Worm (Caenorhabditis elegans) whole organism, L1 larva: ENCODE measurements around the gene pnc-1.

ENCODE experiments used
- aly-2 ChIP-seq: fragments of 150-350 bp; optimal IDR thresholded peaks from 2 replicates; lab custom pipeline; 2014; ENCODE audit warnings: missing biosample characterization, missing genetic modification characterization
- ama-1 ChIP-seq: fragments of 150-350 bp; optimal IDR thresholded peaks from 2 replicates; lab custom pipeline; 2014
- ces-1 ChIP-seq: fragments of 150-350 bp; optimal IDR thresholded peaks from 2 replicates; lab custom pipeline; 2014; ENCODE audit warnings: missing biosample characterization, missing genetic modification reagents, missing genetic modification characterization
- irx-1 ChIP-seq: sonication (generic microtip); optimal IDR thresholded peaks from 2 replicates; lab custom pipeline; 2016; ENCODE audit warnings: missing genetic modification characterization, missing compliant biosample characterization
- mep-1 ChIP-seq: fragments of 150-350 bp; optimal IDR thresholded peaks from 2 replicates; lab custom pipeline; 2014; ENCODE audit warnings: missing biosample characterization, missing genetic modification characterization
- nhr-11 ChIP-seq: fragments of 150-350 bp; optimal IDR thresholded peaks from 2 replicates; lab custom pipeline; 2014; ENCODE audit warnings: missing biosample characterization, missing genetic modification characterization
- nhr-12 ChIP-seq: sonication (generic microtip); optimal IDR thresholded peaks from 2 replicates; lab custom pipeline; 2017; ENCODE audit warnings: missing biosample characterization, missing genetic modification characterization
- nhr-28 ChIP-seq: fragments of 150-350 bp; optimal IDR thresholded peaks from 2 replicates; lab custom pipeline; 2014; ENCODE audit warnings: missing biosample characterization, missing genetic modification characterization
- skn-1 ChIP-seq: fragments of 150-350 bp; optimal IDR thresholded peaks from 2 replicates; lab custom pipeline; 2014; ENCODE audit warnings: missing biosample characterization, missing genetic modification characterization
- tbx-2 ChIP-seq: sonication (generic microtip); optimal IDR thresholded peaks from 2 replicates; lab custom pipeline; 2016; ENCODE audit warnings: missing genetic modification characterization, missing compliant biosample characterization
- unc-30 ChIP-seq: sonication (generic microtip); optimal IDR thresholded peaks from 2 replicates; lab custom pipeline; 2017; ENCODE audit warnings: missing biosample characterization, missing genetic modification characterization
- xbp-1 ChIP-seq: sonication (generic microtip); optimal IDR thresholded peaks from 2 replicates; lab custom pipeline; 2016; ENCODE audit warnings: missing genetic modification characterization, missing compliant biosample characterization
- ztf-11 ChIP-seq, 2 experiments: sonication (generic microtip); optimal IDR thresholded peaks; 2 replicates each; lab custom pipeline; 2016 to 2017; ENCODE audit warnings: missing genetic modification characterization in 2 of 2, missing biosample characterization in 1 of 2, missing compliant biosample characterization in 1 of 2

DNA sequence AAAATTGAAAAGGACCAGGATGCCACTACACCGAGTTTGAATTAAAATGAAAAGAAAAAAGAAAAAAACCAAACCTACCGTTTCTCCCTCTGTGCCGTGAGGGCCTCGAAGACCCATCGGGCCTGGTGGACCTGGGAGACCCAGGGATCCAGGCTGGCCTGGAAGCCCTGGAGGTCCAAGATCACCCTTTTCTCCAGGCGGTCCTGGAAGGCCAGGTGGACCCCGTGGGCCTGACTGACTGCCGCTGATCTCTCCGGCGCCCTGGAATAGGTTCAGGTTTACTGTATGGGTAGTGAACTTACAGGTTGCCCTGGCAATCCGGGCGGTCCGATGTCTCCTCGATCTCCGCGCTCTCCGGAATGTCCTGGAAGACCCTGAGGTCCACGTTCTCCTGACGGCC, 44.6 kb upstream of the pnc-1 start:
- TF ChIP-seq mep-1 (tag; lab: Kevin White, UChicago): no peak
- TF ChIP-seq ces-1 (GFP tag; lab: Kevin White, UChicago): no peak
- no peak for TF ChIP-seq nhr-28 (tag; lab: Kevin White, UChicago)
- no peak for TF ChIP-seq nhr-12 (tag; lab: Kevin White, UChicago)
- TF ChIP-seq unc-30: no peak
- no peak for TF ChIP-seq ztf-11 (tag; optimal IDR thresholded peaks at IDR 0.05; lab: Kevin White, UChicago)
- no peak for TF ChIP-seq xbp-1 (tag; lab: Kevin White, UChicago)
- no peak for TF ChIP-seq ama-1
- TF ChIP-seq tbx-2 (tag; lab: Kevin White, UChicago): no peak
- TF ChIP-seq nhr-11 (tag; lab: Kevin White, UChicago): no peak
- no peak for TF ChIP-seq irx-1 (tag; lab: Kevin White, UChicago)
- TF ChIP-seq aly-2 (tag; lab: Kevin White, UChicago): no peak
- no peak for TF ChIP-seq skn-1 (tag; lab: Kevin White, UChicago)
